Worm (Caenorhabditis elegans) whole organism, mixed stage, embryonic: ENCODE measurements around the gene T23G7.2.

Experiments
- elt-1 ChIP-seq: sonication (generic microtip); optimal IDR thresholded peaks from 2 replicates; lab custom pipeline; 2017; ENCODE audit warnings: missing genetic modification characterization, mild to moderate bottlenecking, missing compliant biosample characterization, antibody characterized with exemption, moderate library complexity, borderline replicate concordance; ENCODE audit not compliant: insufficient read depth
- flh-1 ChIP-seq: fragments of 200-800 bp; sonication (Bioruptor generic); optimal IDR thresholded peaks from 2 replicates; lab custom pipeline; 2018; ENCODE audit warnings: mild to moderate bottlenecking, missing genetic modification characterization, moderate library complexity, missing compliant biosample characterization

- TF ChIP-seq elt-1 (tag; lab: Kevin White, UChicago) (no peak), flh-1 (no peak)
These were observed 36.9 kb downstream of the T23G7.2 start, which contains the start of gene nlp-78 for ce11 chrII:9135878-9136277.
